Worm (Caenorhabditis elegans): Measurements from ENCODE around the gene srd-21.

DNA sequence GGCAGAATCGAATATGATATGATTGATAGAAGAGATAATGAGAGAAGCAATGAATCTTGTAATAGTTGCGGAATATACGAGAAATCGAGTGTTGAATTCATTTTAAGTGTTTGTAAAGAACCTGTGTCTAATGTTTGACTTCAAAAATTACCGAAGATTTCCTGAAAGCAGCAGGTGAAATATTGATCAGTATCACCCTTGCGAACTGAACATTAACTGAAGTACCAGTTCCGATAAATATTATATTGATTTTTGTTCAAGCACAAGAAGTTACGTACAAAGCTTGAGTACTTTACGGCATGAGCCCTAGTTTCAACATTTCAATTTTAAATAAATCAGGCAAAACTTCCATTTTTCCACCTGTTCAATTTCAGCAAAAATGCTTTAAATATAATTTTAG, 49.5 kb downstream of the srd-21 start, which contains the start of gene srz-103:
- TF ChIP-seq egl-5 (tag; optimal IDR thresholded peaks at IDR 0.05) (no peak), elt-3 (tag; optimal IDR thresholded peaks at IDR 0.05) (no peak), nhr-76 (tag; optimal IDR thresholded peaks at IDR 0.05) (no peak), fos-1 (tag; optimal IDR thresholded peaks at IDR 0.05) (no peak), nhr-77 (tag; optimal IDR thresholded peaks at IDR 0.05) (no peak), R02D3.7 (tag; optimal IDR thresholded peaks at IDR 0.05) (no peak), nhr-25 (tag; optimal IDR thresholded peaks at IDR 0.05) (no peak), egl-27 (tag; optimal IDR thresholded peaks at IDR 0.05) (no peak), zag-1 (tag; optimal IDR thresholded peaks at IDR 0.05) (no peak)

All from whole organism, L3 larva.